Fruit fly (Drosophila melanogaster) whole organism, embryonic: ENCODE data around the gene Cyp303a1.

Experiments used
- Atf6 ChIP-seq: fragments of 200-800 bp; sonication (Bioruptor generic); IDR thresholded peaks from 2 replicates; pipeline ENCODE4 v1.3.6; 2022; ENCODE audit warnings: missing biosample characterization, missing genetic modification characterization
- CG10979 ChIP-seq: fragments of 200-800 bp; sonication (Bioruptor generic); optimal IDR thresholded peaks from 2 replicates; lab custom pipeline; 2018; ENCODE audit warnings: missing biosample characterization, mild to moderate bottlenecking, missing genetic modification characterization, moderate library complexity
- CG11247 ChIP-seq: fragments of 200-800 bp; sonication (Bioruptor generic); IDR thresholded peaks from 2 replicates; pipeline ENCODE4 v1.3.6; 2022; ENCODE audit warnings: missing biosample characterization, missing genetic modification characterization
- CG11504 ChIP-seq: fragments of 200-800 bp; sonication (Bioruptor generic); optimal IDR thresholded peaks from 3 replicates; lab custom pipeline; 2019; ENCODE audit warnings: missing biosample characterization, mild to moderate bottlenecking, missing genetic modification characterization, moderate library complexity
- CG12219 ChIP-seq: fragments of 200-800 bp; sonication (Bioruptor generic); optimal IDR thresholded peaks from 3 replicates; lab custom pipeline; 2018; ENCODE audit warnings: missing biosample characterization, mild to moderate bottlenecking, missing genetic modification characterization
- CG12236 ChIP-seq: fragments of 200-800 bp; sonication (Bioruptor generic); optimal IDR thresholded peaks from 2 replicates; lab custom pipeline; 2016; ENCODE audit warnings: missing biosample characterization, missing genetic modification characterization
- CG14014 ChIP-seq: fragments of 200-800 bp; sonication (Bioruptor generic); IDR thresholded peaks from 2 replicates; pipeline ENCODE4 v1.3.6; 2022; ENCODE audit warnings: missing biosample characterization, missing genetic modification characterization
- CG1647 ChIP-seq: fragments of 200-800 bp; sonication (Bioruptor generic); optimal IDR thresholded peaks from 3 replicates; lab custom pipeline; 2016; ENCODE audit warnings: missing biosample characterization, missing genetic modification characterization
- CG17186 ChIP-seq: fragments of 200-800 bp; sonication (Bioruptor generic); optimal IDR thresholded peaks from 3 replicates; lab custom pipeline; 2017; ENCODE audit warnings: missing biosample characterization, missing genetic modification reagents, missing genetic modification characterization
- CG18599 ChIP-seq: fragments of 200-800 bp; sonication (Bioruptor generic); optimal IDR thresholded peaks from 3 replicates; lab custom pipeline; 2017; ENCODE audit warnings: missing biosample characterization, missing genetic modification characterization, mild to moderate bottlenecking, moderate library complexity, missing genetic modification reagents
- CG31388 ChIP-seq: fragments of 200-800 bp; sonication (Bioruptor generic); optimal IDR thresholded peaks from 2 replicates; lab custom pipeline; 2016; ENCODE audit warnings: missing biosample characterization, missing genetic modification characterization
- CG42726 ChIP-seq: fragments of 200-800 bp; sonication (Bioruptor generic); IDR thresholded peaks from 2 replicates; pipeline ENCODE4 v1.3.6; 2022; ENCODE audit warnings: missing biosample characterization, missing genetic modification characterization; ENCODE audit not compliant: partially characterized antibody
- CG4730 ChIP-seq: fragments of 200-800 bp; sonication (Bioruptor generic); IDR thresholded peaks from 2 replicates; pipeline ENCODE4 v1.3.6; 2022; ENCODE audit warnings: missing biosample characterization, missing genetic modification characterization
- CG7556 ChIP-seq: fragments of 200-800 bp; sonication (Bioruptor generic); optimal IDR thresholded peaks from 2 replicates; lab custom pipeline; 2017; ENCODE audit warnings: missing biosample characterization, mild to moderate bottlenecking, missing genetic modification characterization
- CG8388 ChIP-seq: fragments of 200-800 bp; sonication (Bioruptor generic); optimal IDR thresholded peaks from 2 replicates; lab custom pipeline; 2019; ENCODE audit warnings: missing biosample characterization, mild to moderate bottlenecking, missing genetic modification characterization, moderate library complexity
- CG8765 ChIP-seq: fragments of 200-800 bp; sonication (Bioruptor generic); IDR thresholded peaks from 2 replicates; pipeline ENCODE4 v1.3.6; 2022; ENCODE audit warnings: missing biosample characterization, missing genetic modification characterization
- CG9215 ChIP-seq: fragments of 200-800 bp; sonication (Bioruptor generic); IDR thresholded peaks from 2 replicates; pipeline ENCODE4 v1.3.6; 2022; ENCODE audit warnings: missing biosample characterization, missing genetic modification characterization
- D ChIP-seq, 2 experiments: fragments of 200-800 bp in 1 of 2; fragments of >200 bp in 1 of 2; sonication (Bioruptor generic) in 1 of 2; optimal IDR thresholded peaks; 2 replicates in 1 of 2; 3 replicates in 1 of 2; lab custom pipeline; 2017; ENCODE audit warnings: mild to moderate bottlenecking in 1 of 2, missing biosample characterization in 1 of 2, missing genetic modification characterization in 1 of 2, missing genetic modification reagents in 1 of 2
- Dip3 ChIP-seq: fragments of 200-800 bp; sonication (Bioruptor generic); optimal IDR thresholded peaks from 3 replicates; lab custom pipeline; 2016; ENCODE audit warnings: missing biosample characterization, missing genetic modification characterization
- Doc2 ChIP-seq: fragments of 200-800 bp; sonication (Bioruptor generic); IDR thresholded peaks from 2 replicates; pipeline ENCODE4 v1.3.6; 2022; ENCODE audit warnings: missing biosample characterization, missing genetic modification characterization
- E2f1 ChIP-seq: fragments of 200-800 bp; sonication (Bioruptor generic); IDR thresholded peaks from 2 replicates; pipeline ENCODE4 v1.3.6; 2022; ENCODE audit warnings: missing biosample characterization, missing genetic modification characterization
- E2f2 ChIP-seq: fragments of 200-800 bp; sonication (Bioruptor generic); IDR thresholded peaks from 2 replicates; pipeline ENCODE4 v1.3.6; 2022; ENCODE audit warnings: missing biosample characterization, missing genetic modification characterization
- HHEX ChIP-seq: fragments of 200-800 bp; sonication (Bioruptor generic); optimal IDR thresholded peaks from 3 replicates; lab custom pipeline; 2017; ENCODE audit warnings: missing biosample characterization, mild to moderate bottlenecking, missing genetic modification characterization, missing genetic modification reagents
- Hsf ChIP-seq: fragments of 200-800 bp; sonication (Bioruptor generic); optimal IDR thresholded peaks from 3 replicates; lab custom pipeline; 2016; ENCODE audit warnings: missing biosample characterization, missing genetic modification characterization
- Jarid2 ChIP-seq: fragments of 200-800 bp; sonication (Bioruptor generic); optimal IDR thresholded peaks from 3 replicates; lab custom pipeline; 2017; ENCODE audit warnings: mild to moderate bottlenecking, missing biosample characterization, missing genetic modification reagents, missing genetic modification characterization
- MESR4 ChIP-seq: fragments of 200-800 bp; sonication (Bioruptor generic); optimal IDR thresholded peaks from 2 replicates; lab custom pipeline; 2018; ENCODE audit warnings: missing biosample characterization, mild to moderate bottlenecking, missing genetic modification characterization, moderate library complexity
- Neu2 ChIP-seq: fragments of 200-800 bp; sonication (Bioruptor generic); optimal IDR thresholded peaks from 3 replicates; lab custom pipeline; 2016; ENCODE audit warnings: missing biosample characterization, missing genetic modification characterization, borderline replicate concordance
- Oaz ChIP-seq: fragments of 200-800 bp; sonication (Bioruptor generic); IDR thresholded peaks from 2 replicates; pipeline ENCODE4 v1.3.6; 2022; ENCODE audit warnings: missing biosample characterization, missing genetic modification characterization
- PHDP ChIP-seq: fragments of 200-800 bp; sonication (Bioruptor generic); optimal IDR thresholded peaks from 3 replicates; lab custom pipeline; 2018; ENCODE audit warnings: missing biosample characterization, mild to moderate bottlenecking, missing genetic modification characterization, moderate library complexity
- Ravus ChIP-seq: fragments of 200-800 bp; sonication (Bioruptor generic); IDR thresholded peaks from 2 replicates; pipeline ENCODE4 v1.3.6; 2022; ENCODE audit warnings: missing biosample characterization, missing genetic modification characterization
- Scr ChIP-seq: fragments of 200-800 bp; sonication (Bioruptor generic); IDR thresholded peaks from 2 replicates; pipeline ENCODE4 v1.3.6; 2022; ENCODE audit warnings: missing biosample characterization, missing genetic modification characterization; ENCODE audit not compliant: partially characterized antibody
- Sin3A ChIP-seq: fragments of >200 bp; optimal IDR thresholded peaks from 2 replicates; lab custom pipeline; 2018
- Spps ChIP-seq: fragments of 200-800 bp; sonication (Bioruptor generic); optimal IDR thresholded peaks from 2 replicates; lab custom pipeline; 2018; ENCODE audit warnings: missing biosample characterization, mild to moderate bottlenecking, missing genetic modification characterization
- Tbp ChIP-seq: fragments of >200 bp; optimal IDR thresholded peaks from 2 replicates; lab custom pipeline; 2018; ENCODE audit warnings: missing biosample characterization, missing genetic modification characterization
- Vsx1 ChIP-seq: fragments of 200-800 bp; sonication (Bioruptor generic); optimal IDR thresholded peaks from 2 replicates; lab custom pipeline; 2017; ENCODE audit warnings: missing biosample characterization, mild to moderate bottlenecking, missing genetic modification characterization, missing genetic modification reagents
- ab ChIP-seq: fragments of 200-800 bp; sonication (Bioruptor generic); optimal IDR thresholded peaks from 2 replicates; lab custom pipeline; 2016; ENCODE audit warnings: missing biosample characterization, missing genetic modification characterization
- emc ChIP-seq: fragments of 200-800 bp; sonication (Bioruptor generic); optimal IDR thresholded peaks from 2 replicates; lab custom pipeline; 2016; ENCODE audit warnings: missing biosample characterization, missing genetic modification characterization
- eyg ChIP-seq: fragments of 200-800 bp; sonication (Bioruptor generic); optimal IDR thresholded peaks from 3 replicates; lab custom pipeline; 2016; ENCODE audit warnings: missing biosample characterization, missing genetic modification characterization
- fu2 ChIP-seq: fragments of 200-800 bp; sonication (Bioruptor generic); optimal IDR thresholded peaks from 2 replicates; lab custom pipeline; 2016; ENCODE audit warnings: missing biosample characterization, missing genetic modification characterization
- gem ChIP-seq: fragments of 200-800 bp; sonication (Bioruptor generic); optimal IDR thresholded peaks from 2 replicates; lab custom pipeline; 2019; ENCODE audit warnings: missing biosample characterization, mild to moderate bottlenecking, missing genetic modification characterization, moderate library complexity
- gro ChIP-seq: fragments of 200-800 bp; sonication (Bioruptor generic); optimal IDR thresholded peaks from 2 replicates; lab custom pipeline; 2016; ENCODE audit warnings: missing biosample characterization, missing genetic modification characterization
- jigr1 ChIP-seq: fragments of 200-800 bp; sonication (Bioruptor generic); IDR thresholded peaks from 3 replicates; pipeline ENCODE4 v1.3.6; 2022; ENCODE audit warnings: missing biosample characterization, missing genetic modification characterization
- lilli ChIP-seq: fragments of 200-800 bp; sonication (Bioruptor generic); optimal IDR thresholded peaks from 3 replicates; lab custom pipeline; 2016; ENCODE audit warnings: missing biosample characterization, missing genetic modification characterization
- pfk ChIP-seq: fragments of 200-800 bp; sonication (Bioruptor generic); optimal IDR thresholded peaks from 2 replicates; lab custom pipeline; 2018; ENCODE audit warnings: missing biosample characterization, mild to moderate bottlenecking, missing genetic modification characterization, moderate library complexity
- psq ChIP-seq: fragments of 200-800 bp; sonication (Bioruptor generic); optimal IDR thresholded peaks from 2 replicates; lab custom pipeline; 2017; ENCODE audit warnings: missing biosample characterization, missing genetic modification characterization
- sr ChIP-seq: fragments of 200-800 bp; sonication (Bioruptor generic); IDR thresholded peaks from 3 replicates; pipeline ENCODE4 v1.3.6; 2022; ENCODE audit warnings: missing biosample characterization, missing genetic modification characterization
- sug ChIP-seq: fragments of 200-800 bp; optimal IDR thresholded peaks from 2 replicates; lab custom pipeline; 2019; ENCODE audit warnings: missing biosample characterization, mild to moderate bottlenecking, missing genetic modification characterization, moderate library complexity
- tap ChIP-seq: fragments of 200-800 bp; optimal IDR thresholded peaks from 3 replicates; lab custom pipeline; 2019; ENCODE audit warnings: missing biosample characterization, mild to moderate bottlenecking, missing genetic modification characterization, moderate library complexity
- tup ChIP-seq: fragments of 200-800 bp; sonication (Bioruptor generic); optimal IDR thresholded peaks from 2 replicates; lab custom pipeline; 2016; ENCODE audit warnings: missing biosample characterization, mild to moderate bottlenecking, missing genetic modification characterization, moderate library complexity
- yki ChIP-seq: fragments of >200 bp; optimal IDR thresholded peaks from 3 replicates; lab custom pipeline; 2018
- z ChIP-seq: fragments of 200-800 bp; sonication (Bioruptor generic); IDR thresholded peaks from 3 replicates; pipeline ENCODE4 v1.3.6; 2022; ENCODE audit warnings: missing biosample characterization, missing genetic modification characterization

Gene Cyp303a1

dm6 chr2L:16285692-16286359, 8.2 kb upstream of the Cyp303a1 start (continued):
- TF ChIP-seq CG8765 (GFP tag; lab: Robert Waterston, UW), result no peak
- TF ChIP-seq Doc2 (GFP tag; lab: Robert Waterston, UW), result no peak
- no peak for TF ChIP-seq Tbp (GFP tag; lab: Kevin White, UChicago)
- TF ChIP-seq Vsx1 (GFP tag; lab: Kevin White, UChicago), result peak; percentile 58
- peak; percentile 28 for TF ChIP-seq MESR4 (GFP tag; lab: Kevin White, UChicago)
- peak; percentile 87 for TF ChIP-seq Spps
- TF ChIP-seq sug, result peak; percentile 56
- peak; percentile 84 for TF ChIP-seq CG8388 (GFP tag; lab: Kevin White, UChicago)
- no peak for TF ChIP-seq CG7556 (GFP tag; lab: Kevin White, UChicago)
- TF ChIP-seq eyg, result peak; percentile 57
- TF ChIP-seq CG1647 (GFP tag; lab: Kevin White, UChicago), result peak; percentile 81
- TF ChIP-seq CG17186 (GFP tag; lab: Kevin White, UChicago), result peak; percentile 47
- peak; percentile 12 for TF ChIP-seq Jarid2 (GFP tag; lab: Kevin White, UChicago)
- peak; percentile 41 for TF ChIP-seq yki (lab: Kevin White, UChicago)
- no peak for TF ChIP-seq CG9215 (GFP tag; lab: Robert Waterston, UW)
- TF ChIP-seq CG14014 (GFP tag; lab: Robert Waterston, UW), result no peak
- peak; percentile 89 for TF ChIP-seq CG12219
- TF ChIP-seq psq, result peak; percentile 48
- peak; percentile 92 for TF ChIP-seq PHDP (tag; lab: Kevin White, UChicago)
- peak; percentile 84 for TF ChIP-seq pfk (GFP tag; lab: Kevin White, UChicago)
- TF ChIP-seq CG18599 (GFP tag; lab: Kevin White, UChicago), result peak; percentile 83
- peak; percentile 73 for TF ChIP-seq emc (GFP tag; lab: Kevin White, UChicago)
- TF ChIP-seq tap, result peak; percentile 91
- TF ChIP-seq Hsf (GFP tag; lab: Kevin White, UChicago), result peak; percentile 91
- peak; percentile 87 for TF ChIP-seq HHEX (GFP tag; lab: Kevin White, UChicago)
- no peak for TF ChIP-seq D (optimal IDR thresholded peaks at IDR 0.05; lab: Kevin White, UChicago)
- TF ChIP-seq D (GFP tag; optimal IDR thresholded peaks at IDR 0.05; lab: Kevin White, UChicago), result peak; percentile 81
- no peak for TF ChIP-seq E2f2 (GFP tag; lab: Robert Waterston, UW)
- TF ChIP-seq gro (GFP tag; lab: Kevin White, UChicago), result peak; percentile 86
- TF ChIP-seq CG4730, result no peak
- peak; percentile 90 for TF ChIP-seq CG10979 (tag; lab: Kevin White, UChicago)
- TF ChIP-seq Atf6 (GFP tag; lab: Robert Waterston, UW), result no peak
- peak; percentile 55 for TF ChIP-seq CG31388 (GFP tag; lab: Kevin White, UChicago)
- no peak for TF ChIP-seq Scr (GFP tag; lab: Robert Waterston, UW)
- no peak for TF ChIP-seq Oaz (GFP tag; lab: Robert Waterston, UW)
- no peak for TF ChIP-seq CG11247 (GFP tag; lab: Robert Waterston, UW)
- peak; percentile 51 for TF ChIP-seq tup (GFP tag; lab: Kevin White, UChicago)
- TF ChIP-seq ab (GFP tag; lab: Kevin White, UChicago), result peak; percentile 15
- peak; percentile 80 for TF ChIP-seq fu2 (GFP tag; lab: Kevin White, UChicago)
- TF ChIP-seq gem, result peak; percentile 95
- no peak for TF ChIP-seq Sin3A (lab: Kevin White, UChicago)
- no peak for TF ChIP-seq jigr1
- TF ChIP-seq E2f1 (GFP tag; lab: Robert Waterston, UW), result no peak
- TF ChIP-seq z (GFP tag; lab: Robert Waterston, UW), result no peak
- TF ChIP-seq Neu2 (GFP tag; lab: Kevin White, UChicago), result peak; percentile 63
- TF ChIP-seq Dip3 (GFP tag; lab: Kevin White, UChicago), result peak; percentile 86
- TF ChIP-seq CG42726, result no peak
- TF ChIP-seq Ravus (GFP tag; lab: Robert Waterston, UW), result no peak
- TF ChIP-seq CG11504 (tag; lab: Kevin White, UChicago), result peak; percentile 88
- TF ChIP-seq sr (GFP tag; lab: Robert Waterston, UW), result no peak
- TF ChIP-seq lilli (GFP tag; lab: Kevin White, UChicago), result peak; percentile 86
- peak; percentile 84 for TF ChIP-seq CG12236 (GFP tag; lab: Kevin White, UChicago)
